Fruit fly (Drosophila melanogaster): ENCODE data around the gene PolE1.

PolE1 gene

DNA sequence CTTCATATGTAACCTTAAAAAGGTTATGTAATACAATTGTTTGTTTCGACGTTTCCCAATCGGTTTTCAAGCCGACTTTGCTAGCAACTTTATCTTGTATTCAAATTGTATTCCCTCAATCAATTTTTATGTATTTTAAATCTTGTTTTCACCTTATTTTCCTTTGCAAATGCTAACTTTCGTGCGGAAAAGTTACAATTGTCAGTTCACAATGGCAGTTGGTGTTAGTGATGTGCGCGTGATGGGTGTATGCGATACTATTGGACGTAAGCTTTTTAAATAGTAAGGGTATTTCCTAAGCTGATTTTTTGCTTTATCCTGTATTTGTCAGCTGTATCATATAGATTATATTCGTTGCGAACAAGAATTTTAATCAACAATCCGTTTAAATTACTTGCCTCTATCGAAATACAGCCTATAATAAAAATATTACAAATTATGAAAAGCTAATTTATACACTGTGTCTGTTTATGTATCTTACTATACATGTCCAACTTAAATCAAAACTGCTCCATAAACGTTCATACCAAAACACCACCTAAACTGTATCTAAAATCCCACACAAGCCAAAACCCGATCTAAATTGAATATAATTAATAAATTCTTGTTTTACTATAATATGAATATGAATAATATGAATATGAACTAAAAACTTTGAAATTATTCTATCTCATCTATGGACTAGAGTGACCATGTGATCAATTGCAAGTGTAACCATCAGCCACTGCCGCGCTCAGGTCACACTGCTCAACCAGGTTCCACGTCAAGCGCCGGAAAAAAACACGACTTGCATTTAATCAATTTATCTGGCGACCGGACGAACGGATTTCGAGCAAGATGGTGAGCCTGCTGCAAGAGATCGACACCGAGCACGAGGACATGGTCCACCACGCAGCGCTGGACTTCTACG is 8.2 kb downstream of the PolE1 start, which contains the start of the genes ATPsynCF6 and Sec13 (continued):
- no peak for TF ChIP-seq Neu2 (GFP tag; optimal IDR thresholded peaks at IDR 0.05; ENCODE audit: borderline replicate concordance)
- peak; percentile 75 for TF ChIP-seq CG2678 (tag; optimal IDR thresholded peaks at IDR 0.05)
- peak; percentile 72 for TF ChIP-seq CG9797 (GFP tag; optimal IDR thresholded peaks at IDR 0.05)
- TF ChIP-seq Abd-B (GFP tag; optimal IDR thresholded peaks at IDR 0.05), result peak; percentile 62
- peak; percentile 42; the same call in 1 of the 2 replicates for TF ChIP-seq Drgx (GFP tag; IDR thresholded peaks at IDR 0.05)
- TF ChIP-seq fd3F (GFP tag; optimal IDR thresholded peaks at IDR 0.05), result no peak
- TF ChIP-seq CG30020 (tag; optimal IDR thresholded peaks at IDR 0.05), result peak; percentile 40
- TF ChIP-seq CG7928 (GFP tag; optimal IDR thresholded peaks at IDR 0.05), result no peak
- TF ChIP-seq Opbp (GFP tag; IDR thresholded peaks at IDR 0.05; ENCODE audit: partially characterized antibody), result peak; percentile 95
- TF ChIP-seq CG14860 (GFP tag; IDR thresholded peaks at IDR 0.05; ENCODE audit: partially characterized antibody), result peak; percentile 87
- TF ChIP-seq CG31388 (GFP tag; optimal IDR thresholded peaks at IDR 0.05), result no peak
- TF ChIP-seq CG2116 (GFP tag; optimal IDR thresholded peaks at IDR 0.05), result no peak
- TF ChIP-seq CG17385 (GFP tag; optimal IDR thresholded peaks at IDR 0.05), result peak; percentile 44
- no peak for TF ChIP-seq CG11696 (GFP tag; IDR thresholded peaks at IDR 0.05)
- peak; percentile 16 for TF ChIP-seq Sin3A (optimal IDR thresholded peaks at IDR 0.05)
- peak; percentile 100 for TF ChIP-seq CG2712 (tag; optimal IDR thresholded peaks at IDR 0.05)
- peak; percentile 20; the same call in 1 of the 2 replicates for TF ChIP-seq ap (GFP tag; IDR thresholded peaks at IDR 0.05)
- TF ChIP-seq slp2 (GFP tag; optimal IDR thresholded peaks at IDR 0.05), result no peak
- no peak for TF ChIP-seq HLH54F (GFP tag; optimal IDR thresholded peaks at IDR 0.05)
- peak; percentile 38; the same call in 1 of the 2 replicates for TF ChIP-seq stc (GFP tag; IDR thresholded peaks at IDR 0.05)
- TF ChIP-seq CG3838 (GFP tag; optimal IDR thresholded peaks at IDR 0.05), result no peak
- peak; percentile 54 for TF ChIP-seq CG12659 (GFP tag; optimal IDR thresholded peaks at IDR 0.05)
- TF ChIP-seq Six4 (GFP tag; optimal IDR thresholded peaks at IDR 0.05), result peak; percentile 34
- TF ChIP-seq ssp (GFP tag; IDR thresholded peaks at IDR 0.05), result peak; percentile 33; the same call in 1 of the 2 replicates
- peak; percentile 60 for TF ChIP-seq Fer3 (tag; optimal IDR thresholded peaks at IDR 0.05)
- TF ChIP-seq Tbp (GFP tag; optimal IDR thresholded peaks at IDR 0.05), result no peak
- TF ChIP-seq Poxn (GFP tag; IDR thresholded peaks at IDR 0.05), result peak; percentile 3; the same call in 1 of the 2 replicates
- no peak for TF ChIP-seq ftz-f1 (GFP tag; optimal IDR thresholded peaks at IDR 0.05)
- peak; percentile 9 for TF ChIP-seq cato (GFP tag; optimal IDR thresholded peaks at IDR 0.05; ENCODE audit: borderline replicate concordance)
- TF ChIP-seq CG4404 (GFP tag; IDR thresholded peaks at IDR 0.05), result 0 out of 2 replicates have a peak, but pooled peaks have one; percentile 11
- peak; percentile 47; the same call in 1 of the 2 replicates for TF ChIP-seq CG11085 (GFP tag; IDR thresholded peaks at IDR 0.05)
- TF ChIP-seq pros (GFP tag; optimal IDR thresholded peaks at IDR 0.05), result no peak
- peak; percentile 22; the same call in 1 of the 2 replicates for TF ChIP-seq CG4730 (GFP tag; IDR thresholded peaks at IDR 0.05)
- TF ChIP-seq knrl (GFP tag; IDR thresholded peaks at IDR 0.05; ENCODE audit: partially characterized antibody), result peak; percentile 93
- no peak for TF ChIP-seq CG2875 (GFP tag; optimal IDR thresholded peaks at IDR 0.05)
- TF ChIP-seq Hr78 (GFP tag; optimal IDR thresholded peaks at IDR 0.05), result no peak
- no peak for TF ChIP-seq CG7987 (GFP tag; optimal IDR thresholded peaks at IDR 0.05)
- TF ChIP-seq ase (GFP tag; IDR thresholded peaks at IDR 0.05), result peak; percentile 56; the same call in 1 of the 3 replicates
- TF ChIP-seq Oli (tag; optimal IDR thresholded peaks at IDR 0.05), result peak; percentile 24
- no peak for TF ChIP-seq Bdp1 (GFP tag; optimal IDR thresholded peaks at IDR 0.05)
- no peak for TF ChIP-seq abd-A (tag; optimal IDR thresholded peaks at IDR 0.05)
- peak; percentile 54 for TF ChIP-seq zen (tag; optimal IDR thresholded peaks at IDR 0.05)
- TF ChIP-seq Dad (GFP tag; optimal IDR thresholded peaks at IDR 0.05), result no peak
- TF ChIP-seq tin (GFP tag; optimal IDR thresholded peaks at IDR 0.05), result peak; percentile 57
- TF ChIP-seq slou (GFP tag; optimal IDR thresholded peaks at IDR 0.05), result peak; percentile 42
- TF ChIP-seq en (GFP tag; optimal IDR thresholded peaks at IDR 0.05), result no peak
- no peak for TF ChIP-seq peb (GFP tag; IDR thresholded peaks at IDR 0.05)
- peak; percentile 60 for TF ChIP-seq ci (GFP tag; IDR thresholded peaks at IDR 0.05)
